Fruit fly (Drosophila melanogaster) whole organism, embryonic: ENCODE results near the gene CG43759.

ENCODE experiments used
- Aef1 ChIP-seq: fragments of 200-800 bp; sonication (Bioruptor generic); IDR thresholded peaks from 3 replicates; pipeline ENCODE4 v1.3.6; 2022; ENCODE audit warnings: missing biosample characterization, missing genetic modification characterization
- CG10267 ChIP-seq: fragments of 200-800 bp; sonication (Bioruptor generic); optimal IDR thresholded peaks from 2 replicates; lab custom pipeline; 2018; ENCODE audit warnings: missing biosample characterization, mild to moderate bottlenecking, missing genetic modification characterization, moderate library complexity
- CG11093 ChIP-seq: fragments of 200-800 bp; sonication (Bioruptor generic); IDR thresholded peaks from 3 replicates; pipeline ENCODE4 v1.3.6; 2022; ENCODE audit warnings: missing biosample characterization, missing genetic modification characterization
- CG11504 ChIP-seq: fragments of 200-800 bp; sonication (Bioruptor generic); optimal IDR thresholded peaks from 3 replicates; lab custom pipeline; 2019; ENCODE audit warnings: missing biosample characterization, mild to moderate bottlenecking, missing genetic modification characterization, moderate library complexity
- CG12299 ChIP-seq: fragments of 200-800 bp; sonication (Bioruptor generic); optimal IDR thresholded peaks from 2 replicates; lab custom pipeline; 2018; ENCODE audit warnings: missing biosample characterization, mild to moderate bottlenecking, missing genetic modification characterization
- CG12659 ChIP-seq: fragments of 200-800 bp; sonication (Bioruptor generic); optimal IDR thresholded peaks from 3 replicates; lab custom pipeline; 2017; ENCODE audit warnings: mild to moderate bottlenecking, missing biosample characterization, missing genetic modification reagents, missing genetic modification characterization
- CG13424 ChIP-seq: fragments of 200-800 bp; sonication (Bioruptor generic); optimal IDR thresholded peaks from 2 replicates; lab custom pipeline; 2019; ENCODE audit warnings: missing biosample characterization, mild to moderate bottlenecking, missing genetic modification characterization, moderate library complexity
- CG14667 ChIP-seq: fragments of 200-800 bp; sonication (Bioruptor generic); IDR thresholded peaks from 2 replicates; pipeline ENCODE4 v1.3.6; 2022; ENCODE audit warnings: missing biosample characterization, missing genetic modification characterization
- CG14710 ChIP-seq: fragments of 200-800 bp; sonication (Bioruptor generic); optimal IDR thresholded peaks from 3 replicates; lab custom pipeline; 2019; ENCODE audit warnings: missing biosample characterization, mild to moderate bottlenecking, missing genetic modification characterization, moderate library complexity
- CG15514 ChIP-seq: fragments of 200-800 bp; sonication (Bioruptor generic); optimal IDR thresholded peaks from 3 replicates; lab custom pipeline; 2017; ENCODE audit warnings: missing biosample characterization, missing genetic modification characterization, mild to moderate bottlenecking, moderate library complexity, missing genetic modification reagents
- CG17829 ChIP-seq: fragments of 200-800 bp; optimal IDR thresholded peaks from 2 replicates; lab custom pipeline; 2019; ENCODE audit warnings: missing biosample characterization, mild to moderate bottlenecking, missing genetic modification characterization, moderate library complexity
- CG18262 ChIP-seq: fragments of 200-800 bp; optimal IDR thresholded peaks from 3 replicates; lab custom pipeline; 2019; ENCODE audit warnings: missing biosample characterization, mild to moderate bottlenecking, missing genetic modification characterization, moderate library complexity
- CG2120 ChIP-seq: fragments of 200-800 bp; sonication (Bioruptor generic); optimal IDR thresholded peaks from 3 replicates; lab custom pipeline; 2016; ENCODE audit warnings: missing biosample characterization, missing genetic modification characterization
- CG2202 ChIP-seq: fragments of 200-800 bp; sonication (Bioruptor generic); optimal IDR thresholded peaks from 2 replicates; lab custom pipeline; 2018; ENCODE audit warnings: missing biosample characterization, mild to moderate bottlenecking, missing genetic modification characterization
- CG30020 ChIP-seq: fragments of 200-800 bp; optimal IDR thresholded peaks from 2 replicates; lab custom pipeline; 2019; ENCODE audit warnings: missing biosample characterization, mild to moderate bottlenecking, missing genetic modification characterization, moderate library complexity
- CG31365 ChIP-seq: fragments of 200-800 bp; sonication (Bioruptor generic); optimal IDR thresholded peaks from 2 replicates; lab custom pipeline; 2018; ENCODE audit warnings: missing biosample characterization, mild to moderate bottlenecking, missing genetic modification characterization
- CG33213 ChIP-seq: fragments of 200-800 bp; sonication (Bioruptor generic); optimal IDR thresholded peaks from 3 replicates; lab custom pipeline; 2016; ENCODE audit warnings: missing biosample characterization, missing genetic modification characterization
- CG6689 ChIP-seq: fragments of 200-800 bp; sonication (Bioruptor generic); IDR thresholded peaks from 2 replicates; pipeline ENCODE4 v1.3.6; 2022; ENCODE audit warnings: missing biosample characterization, missing genetic modification characterization
- CG6791 ChIP-seq: fragments of 200-800 bp; sonication (Bioruptor generic); IDR thresholded peaks from 3 replicates; pipeline ENCODE4 v1.3.6; 2022; ENCODE audit warnings: missing biosample characterization, missing genetic modification characterization; ENCODE audit not compliant: partially characterized antibody
- CG7357 ChIP-seq: fragments of 200-800 bp; sonication (Bioruptor generic); IDR thresholded peaks from 3 replicates; pipeline ENCODE4 v1.3.6; 2022; ENCODE audit warnings: missing biosample characterization, missing genetic modification characterization
- CG9876 ChIP-seq: fragments of 200-800 bp; sonication (Bioruptor generic); optimal IDR thresholded peaks from 2 replicates; lab custom pipeline; 2016; ENCODE audit warnings: missing biosample characterization, missing genetic modification characterization
- CoRest ChIP-seq: fragments of 200-800 bp; sonication (Bioruptor generic); optimal IDR thresholded peaks from 3 replicates; lab custom pipeline; 2018; ENCODE audit warnings: missing biosample characterization, mild to moderate bottlenecking, missing genetic modification characterization, moderate library complexity
- Doc2 ChIP-seq: fragments of 200-800 bp; sonication (Bioruptor generic); IDR thresholded peaks from 2 replicates; pipeline ENCODE4 v1.3.6; 2022; ENCODE audit warnings: missing biosample characterization, missing genetic modification characterization
- Drgx ChIP-seq: fragments of 200-800 bp; sonication (Bioruptor generic); IDR thresholded peaks from 2 replicates; pipeline ENCODE4 v1.3.6; 2022; ENCODE audit warnings: missing biosample characterization, missing genetic modification characterization
- GATAe ChIP-seq: fragments of 200-800 bp; sonication (Bioruptor generic); conservative IDR thresholded peaks from 2 replicates; pipeline ENCODE4 v1.3.6; 2022; ENCODE audit warnings: missing biosample characterization, missing genetic modification characterization
- Nf-YA ChIP-seq: fragments of 200-800 bp; sonication (Bioruptor generic); IDR thresholded peaks from 2 replicates; pipeline ENCODE4 v1.3.6; 2022; ENCODE audit warnings: missing biosample characterization, missing genetic modification characterization
- Nf-YB ChIP-seq: fragments of 200-800 bp; sonication (Bioruptor generic); optimal IDR thresholded peaks from 3 replicates; lab custom pipeline; 2019; ENCODE audit warnings: missing biosample characterization, mild to moderate bottlenecking, missing genetic modification characterization, moderate library complexity
- Oli ChIP-seq: fragments of 200-800 bp; sonication (Bioruptor generic); optimal IDR thresholded peaks from 2 replicates; lab custom pipeline; 2018; ENCODE audit warnings: missing biosample characterization, mild to moderate bottlenecking, missing genetic modification characterization, moderate library complexity
- PHDP ChIP-seq: fragments of 200-800 bp; sonication (Bioruptor generic); optimal IDR thresholded peaks from 3 replicates; lab custom pipeline; 2018; ENCODE audit warnings: missing biosample characterization, mild to moderate bottlenecking, missing genetic modification characterization, moderate library complexity
- Xrp1 ChIP-seq: fragments of 200-800 bp; sonication (Bioruptor generic); IDR thresholded peaks from 2 replicates; pipeline ENCODE4 v1.3.6; 2022; ENCODE audit warnings: missing biosample characterization, missing genetic modification characterization
- al ChIP-seq: fragments of 200-800 bp; sonication (Bioruptor generic); IDR thresholded peaks from 2 replicates; pipeline ENCODE4 v1.3.6; 2022; ENCODE audit warnings: missing biosample characterization, missing genetic modification characterization
- crol ChIP-seq: fragments of 200-800 bp; sonication (Bioruptor generic); IDR thresholded peaks from 2 replicates; pipeline ENCODE4 v1.3.6; 2022; ENCODE audit warnings: missing biosample characterization, missing genetic modification characterization
- dan ChIP-seq: fragments of 200-800 bp; sonication (Bioruptor generic); IDR thresholded peaks from 2 replicates; pipeline ENCODE4 v1.3.6; 2022; ENCODE audit warnings: missing biosample characterization, missing genetic modification characterization
- danr ChIP-seq: fragments of 200-800 bp; sonication (Bioruptor generic); IDR thresholded peaks from 2 replicates; pipeline ENCODE4 v1.3.6; 2022; ENCODE audit warnings: missing biosample characterization, missing genetic modification characterization
- dpn ChIP-seq, 2 experiments: fragments of 200-800 bp; sonication (Bioruptor generic); optimal IDR thresholded peaks; 3 replicates each; lab custom pipeline; 2016; ENCODE audit warnings: missing biosample characterization in 2 of 2, missing genetic modification characterization in 2 of 2
- grau ChIP-seq: fragments of 200-800 bp; optimal IDR thresholded peaks from 3 replicates; lab custom pipeline; 2019; ENCODE audit warnings: missing biosample characterization, mild to moderate bottlenecking, missing genetic modification characterization, moderate library complexity
- gsb-n ChIP-seq: fragments of 200-800 bp; sonication (Bioruptor generic); optimal IDR thresholded peaks from 3 replicates; lab custom pipeline; 2018; ENCODE audit warnings: missing biosample characterization, mild to moderate bottlenecking, missing genetic modification characterization
- lola ChIP-seq, 3 experiments: fragments of >200 bp in 2 of 3; fragments of 200-800 bp in 1 of 3; sonication (Bioruptor generic) in 1 of 3; optimal IDR thresholded peaks; 2 replicates each; lab custom pipeline; 2017 to 2019; ENCODE audit warnings: missing biosample characterization in 3 of 3, missing genetic modification characterization in 3 of 3, mild to moderate bottlenecking in 1 of 3, moderate library complexity in 1 of 3
- nmo ChIP-seq: fragments of 200-800 bp; sonication (Bioruptor generic); optimal IDR thresholded peaks from 2 replicates; lab custom pipeline; 2018; ENCODE audit warnings: missing biosample characterization, mild to moderate bottlenecking, missing genetic modification characterization, moderate library complexity
- oc ChIP-seq: fragments of 200-800 bp; sonication (Bioruptor generic); optimal IDR thresholded peaks from 2 replicates; lab custom pipeline; 2018; ENCODE audit warnings: missing biosample characterization, mild to moderate bottlenecking, missing genetic modification characterization, moderate library complexity
- otp ChIP-seq: fragments of 200-800 bp; sonication (Bioruptor generic); IDR thresholded peaks from 3 replicates; pipeline ENCODE4, ENCODE4 v1.3.6; 2022; ENCODE audit warnings: missing biosample characterization, missing genetic modification characterization
- pb ChIP-seq: fragments of 200-800 bp; sonication (Bioruptor generic); optimal IDR thresholded peaks from 3 replicates; lab custom pipeline; 2016; ENCODE audit warnings: missing biosample characterization, missing genetic modification characterization
- ranshi ChIP-seq: fragments of 200-800 bp; sonication (Bioruptor generic); IDR thresholded peaks from 2 replicates; pipeline ENCODE4 v1.3.6; 2022; ENCODE audit warnings: missing biosample characterization, missing genetic modification characterization
- rib ChIP-seq: fragments of 200-800 bp; sonication (Bioruptor generic); IDR thresholded peaks from 2 replicates; pipeline ENCODE4 v1.3.6; 2022; ENCODE audit warnings: missing biosample characterization, missing genetic modification characterization
- sob ChIP-seq: fragments of 200-800 bp; sonication (Bioruptor generic); IDR thresholded peaks from 2 replicates; pipeline ENCODE4 v1.3.6; 2022; ENCODE audit warnings: missing biosample characterization, missing genetic modification characterization
- tio ChIP-seq: fragments of 200-800 bp; sonication (Bioruptor generic); optimal IDR thresholded peaks from 2 replicates; lab custom pipeline; 2017; ENCODE audit warnings: missing biosample characterization, missing genetic modification characterization, inconsistent platforms
- trem ChIP-seq: fragments of 200-800 bp; optimal IDR thresholded peaks from 3 replicates; lab custom pipeline; 2019; ENCODE audit warnings: missing biosample characterization, mild to moderate bottlenecking, missing genetic modification characterization, moderate library complexity
- vnd ChIP-seq: fragments of 200-800 bp; sonication (Bioruptor generic); IDR thresholded peaks from 3 replicates; pipeline ENCODE4 v1.3.6; 2022; ENCODE audit warnings: missing biosample characterization, missing genetic modification characterization; ENCODE audit not compliant: partially characterized antibody
- z ChIP-seq: fragments of 200-800 bp; sonication (Bioruptor generic); IDR thresholded peaks from 3 replicates; pipeline ENCODE4 v1.3.6; 2022; ENCODE audit warnings: missing biosample characterization, missing genetic modification characterization

Gene CG43759

dm6 chrX:18926372-18927200 is 3.5 kb upstream of the CG43759 start (continued):
- TF ChIP-seq rib: no peak
- TF ChIP-seq sob: no peak
- no peak for TF ChIP-seq Nf-YA
- no peak for TF ChIP-seq CG2120 (GFP tag; lab: Kevin White, UChicago)
- no peak for TF ChIP-seq CG11504 (tag; lab: Kevin White, UChicago)
- no peak for TF ChIP-seq trem (tag; lab: Kevin White, UChicago)
- no peak for TF ChIP-seq CG7357 (GFP tag; lab: Robert Waterston, UW)
- TF ChIP-seq Drgx (GFP tag; lab: Robert Waterston, UW): peak; percentile 30; the same call in 1 of the 2 replicates
- peak; percentile 6 for TF ChIP-seq CG18262
- TF ChIP-seq dan (GFP tag; lab: Robert Waterston, UW): no peak
- TF ChIP-seq CoRest: no peak
- no peak for TF ChIP-seq dpn (GFP tag; optimal IDR thresholded peaks at IDR 0.05; lab: Kevin White, UChicago)
- no peak for TF ChIP-seq CG13424
- no peak for TF ChIP-seq CG12659 (GFP tag; lab: Kevin White, UChicago)
- no peak for TF ChIP-seq al (GFP tag; lab: Robert Waterston, UW)
- TF ChIP-seq CG2202: no peak
- no peak for TF ChIP-seq z (GFP tag; lab: Robert Waterston, UW)
- TF ChIP-seq CG14667 (GFP tag; lab: Robert Waterston, UW): no peak
- TF ChIP-seq crol: peak; percentile 60

- no peak for TF ChIP-seq tio
- no peak for TF ChIP-seq CG12299 (tag; lab: Kevin White, UChicago)
- TF ChIP-seq gsb-n (tag; lab: Kevin White, UChicago): no peak
- TF ChIP-seq Nf-YB: no peak
- no peak for TF ChIP-seq CG6791 (GFP tag; lab: Robert Waterston, UW)
- no peak for TF ChIP-seq CG9876 (GFP tag; lab: Kevin White, UChicago)
- peak; percentile 38 for TF ChIP-seq CG13424
- no peak for TF ChIP-seq ranshi (GFP tag; lab: Robert Waterston, UW)
- peak; percentile 81 for TF ChIP-seq grau
- TF ChIP-seq CG15514 (GFP tag; lab: Kevin White, UChicago): no peak
- TF ChIP-seq pb (GFP tag; lab: Kevin White, UChicago): no peak
- TF ChIP-seq PHDP (tag; lab: Kevin White, UChicago): no peak
- TF ChIP-seq CG31365: no peak
- peak; percentile 77 for TF ChIP-seq Drgx (GFP tag; lab: Robert Waterston, UW)
- TF ChIP-seq Aef1: no peak
- TF ChIP-seq oc: no peak
- TF ChIP-seq Xrp1: no peak; the same call in 1 of the 2 replicates
- no peak for TF ChIP-seq GATAe (GFP tag; lab: Robert Waterston, UW)
- TF ChIP-seq CG6689: 0 out of 2 replicates have a peak, but pooled peaks have one; percentile 26
- peak; percentile 13 for TF ChIP-seq CG17829 (tag; lab: Kevin White, UChicago)
- peak; percentile 33 for TF ChIP-seq nmo (GFP tag; lab: Kevin White, UChicago)
- peak; percentile 30 for TF ChIP-seq Oli (tag; lab: Kevin White, UChicago)
- TF ChIP-seq Doc2: no peak
- no peak for TF ChIP-seq sob
- TF ChIP-seq CG10267 (tag; lab: Kevin White, UChicago): peak; percentile 7
- TF ChIP-seq danr (GFP tag; lab: Robert Waterston, UW): no peak
- TF ChIP-seq vnd: no peak
- TF ChIP-seq CG33213 (GFP tag; lab: Kevin White, UChicago): no peak
- TF ChIP-seq CG30020 (tag; lab: Kevin White, UChicago): no peak
- TF ChIP-seq lola (GFP tag; optimal IDR thresholded peaks at IDR 0.05; lab: Kevin White, UChicago): peak in 1 of 3 experiments; percentile 49
- TF ChIP-seq CG2120 (GFP tag; lab: Kevin White, UChicago): no peak
- TF ChIP-seq CG11093: no peak
- TF ChIP-seq otp (GFP tag; lab: Robert Waterston, UW): no peak
- peak; percentile 45 for TF ChIP-seq CG14710 (tag; lab: Kevin White, UChicago)
Observed at dm6 chrX:18928608-18929059, 1.5 kb upstream of the CG43759 start.
